Worm (Caenorhabditis elegans) whole organism, L4/young adult: ENCODE measurements around the gene math-16.

Experiments used
- dao-5 ChIP-seq: sonication (generic microtip); optimal IDR thresholded peaks from 2 replicates; lab custom pipeline; 2016; ENCODE audit warnings: missing genotype, missing genetic modification characterization, moderate library complexity, missing compliant biosample characterization
- him-1 ChIP-seq: sonication (generic microtip); optimal IDR thresholded peaks from 2 replicates; lab custom pipeline; 2016; ENCODE audit warnings: missing genotype, missing genetic modification reagents, missing genetic modification characterization, missing compliant biosample characterization

DNA sequence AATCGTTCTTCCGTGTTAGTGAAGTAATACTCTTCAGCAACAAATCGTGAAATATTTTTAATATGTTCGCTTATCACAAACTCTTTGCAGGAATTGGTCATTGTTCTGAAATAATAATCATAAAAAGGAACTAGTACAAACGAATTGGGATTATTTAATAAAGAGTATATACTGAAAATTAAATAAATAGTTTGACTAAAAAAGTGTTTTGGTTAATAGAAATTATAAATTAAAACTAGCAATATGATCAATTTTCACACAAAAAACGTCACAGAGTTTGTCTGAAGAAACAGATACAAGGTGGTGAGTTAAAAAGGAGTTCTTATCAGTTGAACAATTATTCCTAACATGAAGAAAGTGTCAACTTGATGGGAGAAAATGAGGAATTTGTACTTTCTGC, 4.1 kb upstream of the math-16 start, which contains the start of gene math-5:
- TF ChIP-seq dao-5 (tag; lab: Kevin White, UChicago) (no peak), him-1 (tag; lab: Kevin White, UChicago) (no peak)
